Fruit fly (Drosophila melanogaster) whole organism, embryonic: Measurements from ENCODE around the gene MED18.

Experiments
- Adf1 ChIP-seq: fragments of 200-800 bp; sonication (Bioruptor generic); IDR thresholded peaks from 2 replicates; pipeline ENCODE4 v1.3.6; 2022; ENCODE audit warnings: missing biosample characterization, missing genetic modification characterization
- Antp ChIP-seq: fragments of 200-800 bp; sonication (Bioruptor generic); optimal IDR thresholded peaks from 3 replicates; lab custom pipeline; 2016; ENCODE audit warnings: missing biosample characterization, missing genetic modification characterization
- BEAF-32 ChIP-seq: fragments of 200-800 bp; sonication (Bioruptor generic); optimal IDR thresholded peaks from 3 replicates; lab custom pipeline; 2017; ENCODE audit warnings: missing biosample characterization, missing genetic modification characterization, mild to moderate bottlenecking, moderate library complexity, missing genetic modification reagents
- Blimp-1 ChIP-seq: fragments of 200-800 bp; sonication (Bioruptor generic); optimal IDR thresholded peaks from 3 replicates; lab custom pipeline; 2018; ENCODE audit warnings: missing biosample characterization, missing genetic modification characterization, mild to moderate bottlenecking, moderate library complexity, missing genetic modification reagents
- Bteb2 ChIP-seq: fragments of 200-800 bp; sonication (Bioruptor generic); optimal IDR thresholded peaks from 2 replicates; lab custom pipeline; 2016; ENCODE audit warnings: missing biosample characterization, missing genetic modification characterization
- CG10274 ChIP-seq: fragments of 200-800 bp; sonication (Bioruptor generic); optimal IDR thresholded peaks from 3 replicates; lab custom pipeline; 2017; ENCODE audit warnings: missing biosample characterization, mild to moderate bottlenecking, missing genetic modification characterization
- CG10959 ChIP-seq: fragments of 200-800 bp; sonication (Bioruptor generic); IDR thresholded peaks from 2 replicates; pipeline ENCODE4 v1.3.6; 2022; ENCODE audit warnings: missing biosample characterization, missing genetic modification characterization
- CG11695 ChIP-seq: fragments of 200-800 bp; sonication (Bioruptor generic); IDR thresholded peaks from 3 replicates; pipeline ENCODE4 v1.3.6; 2022; ENCODE audit warnings: missing biosample characterization, missing genetic modification characterization
- CG12942 ChIP-seq: fragments of 200-800 bp; sonication (Bioruptor generic); optimal IDR thresholded peaks from 3 replicates; lab custom pipeline; 2016; ENCODE audit warnings: missing biosample characterization, missing genetic modification characterization
- CG15601 ChIP-seq: fragments of 200-800 bp; sonication (Bioruptor generic); optimal IDR thresholded peaks from 3 replicates; lab custom pipeline; 2019; ENCODE audit warnings: missing biosample characterization, mild to moderate bottlenecking, missing genetic modification characterization, moderate library complexity
- CG17361 ChIP-seq: fragments of 200-800 bp; sonication (Bioruptor generic); IDR thresholded peaks from 3 replicates; pipeline ENCODE4 v1.3.6; 2022; ENCODE audit warnings: missing biosample characterization, missing genetic modification characterization
- CG1792 ChIP-seq: fragments of 200-800 bp; sonication (Bioruptor generic); optimal IDR thresholded peaks from 2 replicates; lab custom pipeline; 2016; ENCODE audit warnings: missing biosample characterization, missing genetic modification characterization
- CG2116 ChIP-seq: fragments of 200-800 bp; sonication (Bioruptor generic); optimal IDR thresholded peaks from 3 replicates; lab custom pipeline; 2018; ENCODE audit warnings: missing biosample characterization, mild to moderate bottlenecking, missing genetic modification characterization
- CG4360 ChIP-seq: fragments of 200-800 bp; sonication (Bioruptor generic); IDR thresholded peaks from 2 replicates; pipeline ENCODE4 v1.3.6; 2022; ENCODE audit warnings: missing biosample characterization, missing genetic modification characterization
- CG43689 ChIP-seq: fragments of 200-800 bp; sonication (Bioruptor generic); IDR thresholded peaks from 2 replicates; pipeline ENCODE4 v1.3.6; 2022; ENCODE audit warnings: missing biosample characterization, missing genetic modification characterization
- CG4404 ChIP-seq: fragments of 200-800 bp; sonication (Bioruptor generic); IDR thresholded peaks from 2 replicates; pipeline ENCODE4 v1.3.6; 2022; ENCODE audit warnings: missing biosample characterization, missing genetic modification characterization
- CG5180 ChIP-seq: fragments of 200-800 bp; sonication (Bioruptor generic); optimal IDR thresholded peaks from 3 replicates; lab custom pipeline; 2017; ENCODE audit warnings: missing biosample characterization, missing genetic modification characterization, mild to moderate bottlenecking, moderate library complexity, missing genetic modification reagents
- CG6765 ChIP-seq: fragments of 200-800 bp; sonication (Bioruptor generic); optimal IDR thresholded peaks from 3 replicates; lab custom pipeline; 2017; ENCODE audit warnings: missing biosample characterization, mild to moderate bottlenecking, missing genetic modification characterization
- CG6813 ChIP-seq: fragments of 200-800 bp; sonication (Bioruptor generic); optimal IDR thresholded peaks from 2 replicates; lab custom pipeline; 2017; ENCODE audit warnings: missing biosample characterization, missing genetic modification characterization, mild to moderate bottlenecking, moderate library complexity, missing genetic modification reagents
- CG7372 ChIP-seq: fragments of 200-800 bp; sonication (Bioruptor generic); IDR thresholded peaks from 2 replicates; pipeline ENCODE4 v1.3.6; 2022; ENCODE audit warnings: missing biosample characterization, missing genetic modification characterization
- CG8281 ChIP-seq: fragments of 200-800 bp; sonication (Bioruptor generic); optimal IDR thresholded peaks from 2 replicates; lab custom pipeline; 2018; ENCODE audit warnings: missing biosample characterization, mild to moderate bottlenecking, missing genetic modification characterization, moderate library complexity
- CG9215 ChIP-seq: fragments of 200-800 bp; sonication (Bioruptor generic); IDR thresholded peaks from 2 replicates; pipeline ENCODE4 v1.3.6; 2022; ENCODE audit warnings: missing biosample characterization, missing genetic modification characterization
- CG9437 ChIP-seq: fragments of 200-800 bp; sonication (Bioruptor generic); optimal IDR thresholded peaks from 2 replicates; lab custom pipeline; 2018; ENCODE audit warnings: missing biosample characterization, mild to moderate bottlenecking, missing genetic modification characterization
- CG9797 ChIP-seq: fragments of 200-800 bp; sonication (Bioruptor generic); optimal IDR thresholded peaks from 3 replicates; lab custom pipeline; 2018; ENCODE audit warnings: missing biosample characterization, mild to moderate bottlenecking, missing genetic modification characterization
- Dad ChIP-seq: fragments of 200-800 bp; sonication (Bioruptor generic); optimal IDR thresholded peaks from 3 replicates; lab custom pipeline; 2016; ENCODE audit warnings: missing biosample characterization, missing genetic modification characterization
- Drgx ChIP-seq: fragments of 200-800 bp; sonication (Bioruptor generic); IDR thresholded peaks from 2 replicates; pipeline ENCODE4 v1.3.6; 2022; ENCODE audit warnings: missing biosample characterization, missing genetic modification characterization
- Fer1 ChIP-seq: fragments of 200-800 bp; sonication (Bioruptor generic); optimal IDR thresholded peaks from 2 replicates; lab custom pipeline; 2017; ENCODE audit warnings: missing biosample characterization, mild to moderate bottlenecking, missing genetic modification characterization
- GATAe ChIP-seq: fragments of 200-800 bp; sonication (Bioruptor generic); conservative IDR thresholded peaks from 2 replicates; pipeline ENCODE4 v1.3.6; 2022; ENCODE audit warnings: missing biosample characterization, missing genetic modification characterization
- H2.0 ChIP-seq: fragments of 200-800 bp; sonication (Bioruptor generic); IDR thresholded peaks from 2 replicates; pipeline ENCODE4 v1.3.6; 2022; ENCODE audit warnings: missing biosample characterization, missing genetic modification characterization
- Hr3 ChIP-seq: fragments of 200-800 bp; sonication (Bioruptor generic); optimal IDR thresholded peaks from 3 replicates; lab custom pipeline; 2016; ENCODE audit warnings: missing biosample characterization, missing genetic modification characterization
- Hr51 ChIP-seq, 2 experiments: fragments of 200-800 bp; sonication (Bioruptor generic); optimal IDR thresholded peaks; 2 replicates in 1 of 2; 3 replicates in 1 of 2; lab custom pipeline; 2016 to 2018; ENCODE audit warnings: missing biosample characterization in 2 of 2, missing genetic modification characterization in 2 of 2, mild to moderate bottlenecking in 1 of 2, moderate library complexity in 1 of 2
- Lim3 ChIP-seq: fragments of 200-800 bp; sonication (Bioruptor generic); IDR thresholded peaks from 2 replicates; pipeline ENCODE4 v1.3.6; 2022; ENCODE audit warnings: missing biosample characterization, missing genetic modification characterization
- Lpt ChIP-seq: fragments of >200 bp; optimal IDR thresholded peaks from 2 replicates; lab custom pipeline; 2018; ENCODE audit warnings: missing biosample characterization, missing genetic modification characterization
- Mes4 ChIP-seq: fragments of 200-800 bp; sonication (Bioruptor generic); optimal IDR thresholded peaks from 2 replicates; lab custom pipeline; 2016; ENCODE audit warnings: missing biosample characterization, missing genetic modification characterization
- Neu2 ChIP-seq: fragments of 200-800 bp; sonication (Bioruptor generic); optimal IDR thresholded peaks from 3 replicates; lab custom pipeline; 2016; ENCODE audit warnings: missing biosample characterization, missing genetic modification characterization, borderline replicate concordance
- PHDP ChIP-seq: fragments of 200-800 bp; sonication (Bioruptor generic); optimal IDR thresholded peaks from 3 replicates; lab custom pipeline; 2018; ENCODE audit warnings: missing biosample characterization, mild to moderate bottlenecking, missing genetic modification characterization, moderate library complexity
- Scr ChIP-seq: fragments of 200-800 bp; sonication (Bioruptor generic); IDR thresholded peaks from 2 replicates; pipeline ENCODE4 v1.3.6; 2022; ENCODE audit warnings: missing biosample characterization, missing genetic modification characterization; ENCODE audit not compliant: partially characterized antibody
- Six4 ChIP-seq: fragments of 200-800 bp; sonication (Bioruptor generic); optimal IDR thresholded peaks from 2 replicates; lab custom pipeline; 2016; ENCODE audit warnings: missing biosample characterization, missing genetic modification characterization
- bab2 ChIP-seq: fragments of 200-800 bp; sonication (Bioruptor generic); optimal IDR thresholded peaks from 2 replicates; lab custom pipeline; 2016; ENCODE audit warnings: missing biosample characterization, missing genetic modification characterization
- disco-r ChIP-seq: fragments of 200-800 bp; sonication (Bioruptor generic); optimal IDR thresholded peaks from 2 replicates; lab custom pipeline; 2016; ENCODE audit warnings: missing biosample characterization, missing genetic modification characterization
- en ChIP-seq: fragments of 200-800 bp; sonication (Bioruptor generic); optimal IDR thresholded peaks from 2 replicates; lab custom pipeline; 2016; ENCODE audit warnings: missing biosample characterization, missing genetic modification characterization
- ewg ChIP-seq: fragments of 200-800 bp; sonication (Bioruptor generic); optimal IDR thresholded peaks from 3 replicates; lab custom pipeline; 2017; ENCODE audit warnings: mild to moderate bottlenecking, missing biosample characterization, missing genetic modification reagents, missing genetic modification characterization
- gcm ChIP-seq: fragments of 200-800 bp; sonication (Bioruptor generic); optimal IDR thresholded peaks from 2 replicates; lab custom pipeline; 2019; ENCODE audit warnings: missing biosample characterization, mild to moderate bottlenecking, missing genetic modification characterization, moderate library complexity
- insv ChIP-seq, 2 experiments: fragments of 200-800 bp; sonication (Bioruptor generic); optimal IDR thresholded peaks; 3 replicates each; lab custom pipeline; 2016 to 2018; ENCODE audit warnings: missing biosample characterization in 2 of 2, missing genetic modification characterization in 2 of 2
- jumu ChIP-seq: fragments of 200-800 bp; sonication (Bioruptor generic); optimal IDR thresholded peaks from 3 replicates; lab custom pipeline; 2016; ENCODE audit warnings: missing biosample characterization, missing genetic modification characterization
- kay ChIP-seq: fragments of 200-800 bp; sonication (Bioruptor generic); optimal IDR thresholded peaks from 2 replicates; lab custom pipeline; 2016; ENCODE audit warnings: missing biosample characterization, missing genetic modification characterization
- lmd ChIP-seq: fragments of 200-800 bp; sonication (Bioruptor generic); IDR thresholded peaks from 2 replicates; pipeline ENCODE4 v1.3.6; 2022; ENCODE audit warnings: missing biosample characterization, missing genetic modification characterization
- lov ChIP-seq, 2 experiments: fragments of 200-800 bp in 1 of 2; fragments of >200 bp in 1 of 2; sonication (Bioruptor generic) in 1 of 2; IDR thresholded peaks in 1 of 2; optimal IDR thresholded peaks in 1 of 2; 2 replicates in 1 of 2; 3 replicates in 1 of 2; pipeline versions ENCODE4 v1.3.6 to Lab custom; 2017 to 2022; ENCODE audit warnings: missing biosample characterization in 1 of 2, missing genetic modification characterization in 1 of 2
- schlank ChIP-seq: fragments of 200-800 bp; sonication (Bioruptor generic); optimal IDR thresholded peaks from 2 replicates; lab custom pipeline; 2018; ENCODE audit warnings: missing biosample characterization, mild to moderate bottlenecking, missing genetic modification characterization
- slp2 ChIP-seq: fragments of 200-800 bp; sonication (Bioruptor generic); optimal IDR thresholded peaks from 2 replicates; lab custom pipeline; 2016; ENCODE audit warnings: missing biosample characterization, missing genetic modification characterization

Gene MED18

dm6 chrX:1907727-1908264 is 42.1 kb downstream of the MED18 start, which contains the start of gene mip130 (continued):
- TF ChIP-seq Hr51 (GFP tag; optimal IDR thresholded peaks at IDR 0.05; lab: Kevin White, UChicago), result peak in 1 of 2 experiments; percentile 51
- no peak for TF ChIP-seq Bteb2 (GFP tag; lab: Kevin White, UChicago)
- TF ChIP-seq CG10274, result peak; percentile 99
- peak; percentile 48; the same call in 1 of the 2 replicates for TF ChIP-seq Drgx (GFP tag; lab: Robert Waterston, UW)
- TF ChIP-seq Mes4, result no peak
- peak; percentile 45; the same call in 1 of the 2 replicates for TF ChIP-seq lmd (GFP tag; lab: Robert Waterston, UW)
- peak; percentile 63 for TF ChIP-seq Fer1 (GFP tag; lab: Kevin White, UChicago)
- TF ChIP-seq schlank (tag; lab: Kevin White, UChicago), result no peak
- no peak for TF ChIP-seq CG15601 (tag; lab: Kevin White, UChicago)
- no peak for TF ChIP-seq Neu2 (GFP tag; lab: Kevin White, UChicago)
- TF ChIP-seq PHDP (tag; lab: Kevin White, UChicago), result peak; percentile 41
- no peak for TF ChIP-seq CG9797 (GFP tag; lab: Kevin White, UChicago)
- TF ChIP-seq ewg, result no peak
- TF ChIP-seq H2.0, result no peak
- TF ChIP-seq CG9437, result peak; percentile 9
- peak; percentile 52 for TF ChIP-seq Hr3 (GFP tag; lab: Kevin White, UChicago)
- peak; percentile 47 for TF ChIP-seq Antp (GFP tag; lab: Kevin White, UChicago)
- no peak for TF ChIP-seq CG4360 (GFP tag; lab: Robert Waterston, UW)
- TF ChIP-seq Adf1, result no peak
- TF ChIP-seq CG43689 (GFP tag; lab: Robert Waterston, UW), result no peak
- TF ChIP-seq gcm, result peak; percentile 22
- TF ChIP-seq GATAe (GFP tag; lab: Robert Waterston, UW), result no peak
- TF ChIP-seq Dad (GFP tag; lab: Kevin White, UChicago), result no peak
- TF ChIP-seq CG17361, result no peak; the same call in 1 of the 3 replicates
- TF ChIP-seq Six4 (GFP tag; lab: Kevin White, UChicago), result no peak
- no peak for TF ChIP-seq kay (GFP tag; lab: Kevin White, UChicago)
- TF ChIP-seq Scr (GFP tag; lab: Robert Waterston, UW), result peak; percentile 78
- TF ChIP-seq bab2 (GFP tag; lab: Kevin White, UChicago), result no peak
- peak in 1 of 2 experiments; percentile 14 for TF ChIP-seq insv (GFP tag; optimal IDR thresholded peaks at IDR 0.05; lab: Kevin White, UChicago)
- TF ChIP-seq CG6765 (GFP tag; lab: Kevin White, UChicago), result no peak
- TF ChIP-seq BEAF-32 (GFP tag; lab: Kevin White, UChicago), result peak; percentile 80
- TF ChIP-seq CG9215 (GFP tag; lab: Robert Waterston, UW), result 0 out of 2 replicates have a peak, but pooled peaks have one; percentile 32
- no peak for TF ChIP-seq lov (optimal IDR thresholded peaks at IDR 0.05; lab: Kevin White, UChicago)
- TF ChIP-seq lov (GFP tag; IDR thresholded peaks at IDR 0.05; lab: Robert Waterston, UW), result no peak
- no peak for TF ChIP-seq CG10959 (GFP tag; lab: Robert Waterston, UW)
- no peak for TF ChIP-seq CG1792
- TF ChIP-seq CG11695 (GFP tag; lab: Robert Waterston, UW), result no peak
- TF ChIP-seq slp2 (GFP tag; lab: Kevin White, UChicago), result peak; percentile 22
- peak; percentile 47 for TF ChIP-seq CG2116 (GFP tag; lab: Kevin White, UChicago)
- peak; percentile 61 for TF ChIP-seq jumu (GFP tag; lab: Kevin White, UChicago)
- TF ChIP-seq Lim3, result no peak
- no peak for TF ChIP-seq CG5180 (GFP tag; lab: Kevin White, UChicago)
- TF ChIP-seq CG6813 (GFP tag; lab: Kevin White, UChicago), result no peak
- TF ChIP-seq en (GFP tag; lab: Kevin White, UChicago), result no peak
- no peak for TF ChIP-seq disco-r (GFP tag; lab: Kevin White, UChicago)
- TF ChIP-seq CG12942 (GFP tag; lab: Kevin White, UChicago), result no peak
- peak; percentile 18 for TF ChIP-seq Blimp-1 (GFP tag; lab: Kevin White, UChicago)
- TF ChIP-seq CG7372 (GFP tag; lab: Robert Waterston, UW), result 0 out of 2 replicates have a peak, but pooled peaks have one; percentile 30
- TF ChIP-seq CG8281 (tag; lab: Kevin White, UChicago), result no peak
- peak; percentile 8; the same call in 1 of the 2 replicates for TF ChIP-seq CG4404 (GFP tag; lab: Robert Waterston, UW)
- TF ChIP-seq Lpt, result no peak
